Worm (Caenorhabditis elegans) whole organism, L4 larva: ENCODE results near the gene F57F5.3.

Experiments
- D1046.2 ChIP-seq: fragments of 200-800 bp; sonication (Bioruptor generic); IDR thresholded peaks from 2 replicates; pipeline ENCODE4 v1.3.6; 2022; ENCODE audit warnings: missing genetic modification characterization, missing compliant biosample characterization
- F10B5.3 ChIP-seq: sonication (generic microtip); optimal IDR thresholded peaks from 2 replicates; lab custom pipeline; 2016; ENCODE audit warnings: mild to moderate bottlenecking, missing genetic modification characterization, missing compliant biosample characterization
- R02D3.7 ChIP-seq: fragments of 150-350 bp; sonication (generic microtip); optimal IDR thresholded peaks from 3 replicates; lab custom pipeline; 2014; ENCODE audit warnings: missing biosample characterization, missing genetic modification characterization
- Y105C5A.15 ChIP-seq: fragments of 200-800 bp; sonication (Bioruptor generic); IDR thresholded peaks from 2 replicates; pipeline ENCODE4 v1.3.6; 2022; ENCODE audit warnings: missing genetic modification characterization, missing compliant biosample characterization
- Y48G9A.11 ChIP-seq: fragments of 200-800 bp; sonication (Bioruptor generic); IDR thresholded peaks from 2 replicates; pipeline ENCODE4 v1.3.6; 2022; ENCODE audit warnings: missing genetic modification reagents, missing genetic modification characterization, missing compliant biosample characterization
- Y75B8A.6 ChIP-seq: fragments of 200-800 bp; sonication (Bioruptor generic); IDR thresholded peaks from 2 replicates; pipeline ENCODE4 v1.3.6; 2022; ENCODE audit warnings: missing genetic modification reagents, missing genetic modification characterization, missing compliant biosample characterization
- ZK337.2 ChIP-seq: fragments of 200-800 bp; sonication (Bioruptor generic); IDR thresholded peaks from 2 replicates; pipeline ENCODE4 v1.3.6; 2022; ENCODE audit warnings: missing genetic modification reagents, missing genetic modification characterization, missing compliant biosample characterization
- ama-1 ChIP-seq: fragments of 150-350 bp; optimal IDR thresholded peaks from 2 replicates; lab custom pipeline; 2014; ENCODE audit warnings: inconsistent platforms, mixed read lengths
- arid-1 ChIP-seq: fragments of 200-800 bp; sonication (Bioruptor generic); conservative IDR thresholded peaks from 2 replicates; pipeline ENCODE4 v1.3.6; 2022; ENCODE audit warnings: missing genetic modification reagents, missing genetic modification characterization, missing compliant biosample characterization
- ceh-20 ChIP-seq: fragments of 200-800 bp; sonication (Bioruptor generic); IDR thresholded peaks from 2 replicates; pipeline ENCODE4 v1.3.6; 2022; ENCODE audit warnings: missing genetic modification reagents, missing genetic modification characterization, missing compliant biosample characterization
- ceh-82 ChIP-seq: sonication (generic microtip); optimal IDR thresholded peaks from 2 replicates; lab custom pipeline; 2017; ENCODE audit warnings: missing biosample characterization, missing genetic modification characterization
- ces-1 ChIP-seq: fragments of 150-350 bp; sonication (generic microtip); optimal IDR thresholded peaks from 4 replicates; lab custom pipeline; 2014; ENCODE audit warnings: missing biosample characterization, missing genetic modification reagents, missing genetic modification characterization
- cey-2 ChIP-seq: sonication (generic microtip); optimal IDR thresholded peaks from 3 replicates; lab custom pipeline; 2017; ENCODE audit warnings: missing genetic modification characterization, mild to moderate bottlenecking, missing compliant biosample characterization, antibody characterized with exemption, borderline replicate concordance; ENCODE audit not compliant: insufficient read depth
- dmd-8 ChIP-seq: fragments of 200-800 bp; sonication (Bioruptor generic); IDR thresholded peaks from 2 replicates; pipeline ENCODE4 v1.3.6; 2022; ENCODE audit warnings: missing genetic modification characterization, missing compliant biosample characterization
- dpl-1 ChIP-seq: fragments of 150-350 bp; optimal IDR thresholded peaks from 2 replicates; lab custom pipeline; 2014; ENCODE audit warnings: missing biosample characterization, missing genetic modification reagents, missing genetic modification characterization
- dve-1 ChIP-seq: sonication (generic microtip); optimal IDR thresholded peaks from 2 replicates; lab custom pipeline; 2017; ENCODE audit warnings: antibody characterized with exemption, mild to moderate bottlenecking, missing genetic modification characterization, missing compliant biosample characterization; ENCODE audit not compliant: insufficient read depth
- egl-43 ChIP-seq: fragments of 200-800 bp; sonication (Bioruptor generic); IDR thresholded peaks from 2 replicates; pipeline ENCODE4 v1.3.6; 2022; ENCODE audit warnings: missing genetic modification reagents, missing genetic modification characterization, missing compliant biosample characterization
- jun-1 ChIP-seq: fragments of 150-350 bp; optimal IDR thresholded peaks from 2 replicates; lab custom pipeline; 2014; ENCODE audit warnings: missing biosample characterization, missing genetic modification reagents, missing genetic modification characterization
- lim-7 ChIP-seq: fragments of 200-800 bp; sonication (Bioruptor generic); IDR thresholded peaks from 2 replicates; pipeline ENCODE4 v1.3.6; 2022; ENCODE audit warnings: missing genetic modification characterization, missing compliant biosample characterization
- lin-15B ChIP-seq: fragments of 150-350 bp; sonication (generic microtip); optimal IDR thresholded peaks from 3 replicates; lab custom pipeline; 2014; ENCODE audit warnings: missing biosample characterization, missing genetic modification characterization
- lin-29 ChIP-seq: fragments of 200-800 bp; sonication (Bioruptor generic); IDR thresholded peaks from 2 replicates; pipeline ENCODE4 v1.3.6; 2022; ENCODE audit warnings: missing genetic modification reagents, missing genetic modification characterization, missing compliant biosample characterization
- madf-5 ChIP-seq, 2 experiments: fragments of 200-800 bp; sonication (Bioruptor generic); IDR thresholded peaks; 2 replicates each; pipeline ENCODE4 v1.3.6; 2022; ENCODE audit warnings: missing compliant biosample characterization in 2 of 2, missing genetic modification characterization in 2 of 2
- madf-9 ChIP-seq: fragments of 200-800 bp; sonication (Bioruptor generic); conservative IDR thresholded peaks from 2 replicates; pipeline ENCODE4 v1.3.6; 2022; ENCODE audit warnings: missing genetic modification reagents, missing genetic modification characterization, missing compliant biosample characterization
- mdl-1 ChIP-seq, 2 experiments: fragments of 150-350 bp in 1 of 2; sonication (generic microtip) in 1 of 2; optimal IDR thresholded peaks; 2 replicates each; lab custom pipeline; 2014 to 2017; ENCODE audit warnings: missing biosample characterization in 2 of 2, missing genetic modification characterization in 2 of 2
- mxl-2 ChIP-seq: fragments of 200-800 bp; sonication (Bioruptor generic); conservative IDR thresholded peaks from 2 replicates; pipeline ENCODE4 v1.3.6; 2022; ENCODE audit warnings: missing genetic modification reagents, missing genetic modification characterization, missing compliant biosample characterization
- nhr-10 ChIP-seq: fragments of 150-350 bp; optimal IDR thresholded peaks from 2 replicates; lab custom pipeline; 2014; ENCODE audit warnings: missing biosample characterization, missing genetic modification characterization
- nhr-102 ChIP-seq: sonication (generic microtip); optimal IDR thresholded peaks from 2 replicates; lab custom pipeline; 2016; ENCODE audit warnings: mild to moderate bottlenecking, missing genetic modification characterization, moderate library complexity, missing compliant biosample characterization
- nhr-111 ChIP-seq: fragments of 200-800 bp; sonication (Bioruptor generic); optimal IDR thresholded peaks from 2 replicates; lab custom pipeline; 2018; ENCODE audit warnings: mild to moderate bottlenecking, missing genetic modification characterization, missing compliant biosample characterization
- nhr-237 ChIP-seq: sonication (generic microtip); optimal IDR thresholded peaks from 2 replicates; lab custom pipeline; 2017; ENCODE audit warnings: missing biosample characterization, missing genetic modification characterization
- nhr-42 ChIP-seq: fragments of 200-800 bp; sonication (Bioruptor generic); IDR thresholded peaks from 2 replicates; pipeline ENCODE4 v1.3.6; 2022; ENCODE audit warnings: missing genetic modification characterization, missing compliant biosample characterization
- nhr-48 ChIP-seq: sonication (generic microtip); optimal IDR thresholded peaks from 2 replicates; lab custom pipeline; 2016; ENCODE audit warnings: mild to moderate bottlenecking, missing genetic modification characterization, missing compliant biosample characterization
- nhr-76 ChIP-seq: fragments of 150-350 bp; optimal IDR thresholded peaks from 2 replicates; lab custom pipeline; 2014; ENCODE audit warnings: missing biosample characterization, missing genetic modification characterization
- pha-4 ChIP-seq, 2 experiments: fragments of 150-350 bp in 1 of 2; fragments of 200-800 bp in 1 of 2; sonication (Bioruptor generic) in 1 of 2; IDR thresholded peaks in 1 of 2; optimal IDR thresholded peaks in 1 of 2; 2 replicates each; pipeline versions ENCODE4 v1.3.6 to Lab custom; 2014 to 2022; ENCODE audit warnings: missing genetic modification characterization in 2 of 2, missing genetic modification reagents in 2 of 2, missing biosample characterization in 1 of 2, missing compliant biosample characterization in 1 of 2
- php-3 ChIP-seq: fragments of 200-800 bp; sonication (Bioruptor generic); IDR thresholded peaks from 2 replicates; pipeline ENCODE4 v1.3.6; 2022; ENCODE audit warnings: missing genetic modification reagents, missing genetic modification characterization, missing compliant biosample characterization
- pqm-1 ChIP-seq: sonication (generic microtip); optimal IDR thresholded peaks from 2 replicates; lab custom pipeline; 2017; ENCODE audit warnings: missing biosample characterization, missing genetic modification characterization
- set-16 ChIP-seq: fragments of 200-800 bp; sonication (Bioruptor generic); IDR thresholded peaks from 2 replicates; pipeline ENCODE4 v1.3.6; 2022; ENCODE audit warnings: missing genetic modification reagents, missing genetic modification characterization, missing compliant biosample characterization
- snpc-4 ChIP-seq: fragments of 150-350 bp; optimal IDR thresholded peaks from 2 replicates; lab custom pipeline; 2014; ENCODE audit warnings: missing biosample characterization, missing genetic modification characterization
- spr-3 ChIP-seq: fragments of 200-800 bp; sonication (Bioruptor generic); optimal IDR thresholded peaks from 2 replicates; lab custom pipeline; 2018; ENCODE audit warnings: mild to moderate bottlenecking, missing genetic modification characterization, missing compliant biosample characterization
- tag-97 ChIP-seq: fragments of 200-800 bp; sonication (Bioruptor generic); IDR thresholded peaks from 2 replicates; pipeline ENCODE4 v1.3.6; 2022; ENCODE audit warnings: missing genetic modification characterization, missing compliant biosample characterization
- tra-1 ChIP-seq: fragments of 200-800 bp; sonication (Bioruptor generic); IDR thresholded peaks from 2 replicates; pipeline ENCODE4 v1.3.6; 2022; ENCODE audit warnings: missing genetic modification reagents, missing genetic modification characterization, missing compliant biosample characterization
- unc-130 ChIP-seq: sonication (generic microtip); optimal IDR thresholded peaks from 2 replicates; lab custom pipeline; 2016; ENCODE audit warnings: missing genetic modification reagents, missing genetic modification characterization, missing compliant biosample characterization
- unc-62 ChIP-seq, 3 experiments: fragments of 150-350 bp in 1 of 3; sonication (generic microtip); optimal IDR thresholded peaks in 2 of 3; peaks in 1 of 3; 1 replicate in 1 of 3; 2 replicates in 2 of 3; lab custom pipeline; 2014 to 2017; ENCODE audit warnings: missing biosample characterization in 3 of 3, missing genetic modification characterization in 3 of 3, missing genetic modification reagents in 3 of 3, missing genotype in 1 of 3
- vab-7 ChIP-seq: fragments of 200-800 bp; sonication (Bioruptor generic); IDR thresholded peaks from 2 replicates; pipeline ENCODE4 v1.3.6; 2022; ENCODE audit warnings: missing genetic modification reagents, missing genetic modification characterization, missing compliant biosample characterization
- zag-1 ChIP-seq: fragments of 150-350 bp; optimal IDR thresholded peaks from 2 replicates; lab custom pipeline; 2014; ENCODE audit warnings: missing biosample characterization, missing genetic modification characterization
- zfp-2 ChIP-seq: sonication (generic microtip); optimal IDR thresholded peaks from 2 replicates; lab custom pipeline; 2016; ENCODE audit warnings: mild to moderate bottlenecking, missing genetic modification characterization, missing compliant biosample characterization
- ztf-11 ChIP-seq: fragments of 150-350 bp; optimal IDR thresholded peaks from 2 replicates; lab custom pipeline; 2014; ENCODE audit warnings: missing biosample characterization, missing genetic modification characterization

Gene F57F5.3

DNA sequence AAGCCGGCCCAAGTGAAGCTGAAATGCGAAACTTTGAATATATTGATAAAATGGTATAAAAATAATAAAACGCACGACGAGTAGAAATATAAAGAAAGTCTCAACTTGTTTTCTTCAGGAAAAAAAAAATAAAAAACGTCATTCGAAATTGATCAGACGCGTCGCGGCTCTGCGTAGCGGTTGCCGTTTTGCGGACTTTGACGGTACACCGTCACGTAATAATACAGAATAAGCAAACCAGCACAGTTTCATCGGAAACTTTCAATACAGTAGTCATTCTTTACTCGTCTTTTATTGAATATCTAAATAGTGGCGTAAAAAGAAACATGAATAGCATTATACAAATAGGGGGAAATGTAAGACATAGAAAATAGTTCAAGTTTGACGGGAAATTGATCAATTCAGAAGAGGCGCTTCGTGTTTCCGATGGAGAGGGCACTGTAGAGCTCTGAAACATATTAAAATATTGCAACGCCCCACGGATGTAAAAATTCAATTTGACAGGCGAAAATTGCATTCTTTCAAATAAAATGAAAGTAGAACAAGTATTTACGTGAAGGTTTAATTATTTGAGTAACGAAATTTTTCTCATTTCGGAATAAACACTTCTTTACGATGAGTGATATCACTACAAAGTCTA, 12.6 kb downstream of the F57F5.3 start, which contains the start of the genes cyl-1 and C52E4.7 (continued):
- TF ChIP-seq F10B5.3 (tag; lab: Kevin White, UChicago) = no peak
- no peak for TF ChIP-seq ceh-82 (tag; lab: Kevin White, UChicago)
- no peak for TF ChIP-seq pqm-1 (tag; lab: Kevin White, UChicago)
- TF ChIP-seq R02D3.7 (tag; lab: Kevin White, UChicago) = no peak
- no peak for TF ChIP-seq Y48G9A.11 (GFP tag; lab: Robert Waterston, UW)
- TF ChIP-seq pha-4 (GFP tag; IDR thresholded peaks at IDR 0.05; lab: Robert Waterston, UW) = no peak
- TF ChIP-seq pha-4 (tag; optimal IDR thresholded peaks at IDR 0.05; lab: Kevin White, UChicago) = no peak
- peak; percentile 39 for TF ChIP-seq dve-1 (tag; lab: Kevin White, UChicago)
- no peak for TF ChIP-seq ama-1 (lab: Kevin White, UChicago)
- no peak for TF ChIP-seq tag-97

ce11 chrV:11990511-11991127, 15.8 kb downstream of the F57F5.3 start:
- TF ChIP-seq zfp-2 (tag; lab: Kevin White, UChicago) = no peak
- TF ChIP-seq unc-62 (GFP tag; optimal IDR thresholded peaks at IDR 0.05 in 1 of 2; lab: Kevin White, UChicago) = peak in 1 of 2 experiments; percentile 61
- TF ChIP-seq unc-62 (tag; optimal IDR thresholded peaks at IDR 0.05; lab: Kevin White, UChicago) = no peak
- TF ChIP-seq php-3 (GFP tag; lab: Robert Waterston, UW) = no peak
- TF ChIP-seq lin-29 (GFP tag; lab: Robert Waterston, UW) = no peak
- no peak for TF ChIP-seq vab-7 (GFP tag; lab: Robert Waterston, UW)
- TF ChIP-seq tag-97 = no peak
- TF ChIP-seq lim-7 (GFP tag; lab: Robert Waterston, UW) = no peak
- TF ChIP-seq ZK337.2 (GFP tag; lab: Robert Waterston, UW) = no peak
- no peak for TF ChIP-seq jun-1
- TF ChIP-seq snpc-4 (tag; lab: Kevin White, UChicago) = no peak
- no peak for TF ChIP-seq nhr-111 (GFP tag; lab: Kevin White, UChicago)
- TF ChIP-seq zag-1 (tag; lab: Kevin White, UChicago) = no peak
- TF ChIP-seq Y105C5A.15 (GFP tag; lab: Robert Waterston, UW) = no peak
- peak; percentile 76 for TF ChIP-seq ama-1 (lab: Kevin White, UChicago)
- TF ChIP-seq mxl-2 (GFP tag; lab: Robert Waterston, UW) = no peak
- TF ChIP-seq nhr-10 (tag; lab: Kevin White, UChicago) = no peak
- no peak for TF ChIP-seq ceh-20
- no peak for TF ChIP-seq dpl-1
- 0 out of 2 replicates have a peak, but pooled peaks have one; percentile 22 for TF ChIP-seq dmd-8 (GFP tag; lab: Robert Waterston, UW)
- no peak for TF ChIP-seq Y75B8A.6 (GFP tag; lab: Robert Waterston, UW)
- no peak for TF ChIP-seq madf-5 (GFP tag; IDR thresholded peaks at IDR 0.05; lab: Robert Waterston, UW)
- TF ChIP-seq lin-15B (tag; lab: Kevin White, UChicago) = no peak
- TF ChIP-seq mdl-1 (tag; optimal IDR thresholded peaks at IDR 0.05; lab: Kevin White, UChicago) = no peak
- TF ChIP-seq cey-2 = no peak
- peak; percentile 22 for TF ChIP-seq nhr-102 (tag; lab: Kevin White, UChicago)
- TF ChIP-seq D1046.2 (GFP tag; lab: Robert Waterston, UW) = no peak
- no peak for TF ChIP-seq set-16 (GFP tag; lab: Robert Waterston, UW)
- no peak for TF ChIP-seq ztf-11 (tag; lab: Kevin White, UChicago)
- 0 out of 2 replicates have a peak, but pooled peaks have one; percentile 27 for TF ChIP-seq arid-1 (GFP tag; lab: Robert Waterston, UW)
- no peak for TF ChIP-seq egl-43 (GFP tag; lab: Robert Waterston, UW)
- TF ChIP-seq R02D3.7 (tag; lab: Kevin White, UChicago) = no peak
- no peak for TF ChIP-seq unc-130
- no peak for TF ChIP-seq ces-1
- TF ChIP-seq spr-3 (GFP tag; lab: Kevin White, UChicago) = no peak
- peak; percentile 17 for TF ChIP-seq dve-1 (tag; lab: Kevin White, UChicago)
- no peak for TF ChIP-seq F10B5.3 (tag; lab: Kevin White, UChicago)
- TF ChIP-seq nhr-48 (tag; lab: Kevin White, UChicago) = no peak
- no peak for TF ChIP-seq nhr-76 (tag; lab: Kevin White, UChicago)
- TF ChIP-seq tra-1 = no peak
- TF ChIP-seq nhr-237 (tag; lab: Kevin White, UChicago) = no peak
- TF ChIP-seq madf-9 (GFP tag; lab: Robert Waterston, UW) = no peak
- no peak for TF ChIP-seq ceh-82 (tag; lab: Kevin White, UChicago)
- no peak for TF ChIP-seq nhr-42 (GFP tag; lab: Robert Waterston, UW)
